In the genomic region with DNA sequence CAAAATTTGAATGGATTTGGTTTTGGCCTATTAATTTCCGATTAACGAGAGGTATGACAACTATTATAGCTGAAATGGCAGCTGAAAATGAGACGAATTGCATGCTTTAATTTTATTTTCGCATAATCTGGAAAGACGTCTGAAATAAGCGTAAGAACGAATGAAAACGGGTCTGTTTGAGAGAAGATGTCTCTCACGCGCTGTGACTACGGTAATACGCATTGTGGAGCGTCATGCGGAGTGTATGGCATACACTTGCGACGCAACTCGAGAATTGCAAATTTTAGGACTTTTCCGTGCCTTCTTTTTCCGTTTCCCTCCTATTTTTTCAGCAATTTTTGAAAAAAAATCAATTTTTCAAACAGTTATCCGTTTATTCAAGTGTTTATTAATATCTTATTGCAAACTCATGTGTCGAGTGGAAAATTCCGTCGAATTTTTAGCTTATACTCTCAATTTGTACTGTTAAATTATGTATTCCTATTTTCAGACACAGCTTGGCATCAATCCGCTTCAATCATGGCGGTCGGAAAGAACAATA, we compare ENCODE assay signal across 5 worm cellular contexts.
TF ChIP-seq lines count a peak whose summit lies in the region.

A gene (plus strand): TSS at position 491 of the 541 bp plus-strand sequence.

TF ChIP-seq in whole organism, L1 larva, 84 proteins besides CTCF, POLR2A, EP300 and RAD21 (continues in another document):
- TF ChIP-seq swsn-7 (tag; optimal IDR thresholded peaks at IDR 0.05; lab: Kevin White, UChicago) (peak; percentile 99), nhr-19 (GFP tag; conservative IDR thresholded peaks at IDR 0.05; lab: Robert Waterston, UW) (peak; percentile 99), hpl-2 (GFP tag; optimal IDR thresholded peaks at IDR 0.05; lab: Kevin White, UChicago) (peak; percentile 94), pqm-1 (tag; optimal IDR thresholded peaks at IDR 0.05; lab: Kevin White, UChicago) (peak; percentile 50), dpl-1 (GFP tag; optimal IDR thresholded peaks at IDR 0.05; lab: Kevin White, UChicago) (peak; percentile 93 to 94 (median 93)), C16A3.4 (tag; optimal IDR thresholded peaks at IDR 0.05; lab: Kevin White, UChicago) (peak; percentile 99), unc-86 (tag; optimal IDR thresholded peaks at IDR 0.05; lab: Kevin White, UChicago) (peak; percentile 99), hlh-17 (GFP tag; optimal IDR thresholded peaks at IDR 0.05; lab: Kevin White, UChicago; ENCODE audit: borderline replicate concordance) (no peak), unc-30 (tag; optimal IDR thresholded peaks at IDR 0.05; lab: Kevin White, UChicago) (peak; percentile 87), ztf-4 (tag; optimal IDR thresholded peaks at IDR 0.05; lab: Kevin White, UChicago) (peak; percentile 100), nhr-11 (tag; optimal IDR thresholded peaks at IDR 0.05; lab: Kevin White, UChicago) (peak; percentile 94), nhr-85 (tag; lab: Kevin White, UChicago) (peak; percentile 99), unc-130 (tag; optimal IDR thresholded peaks at IDR 0.05; lab: Kevin White, UChicago) (peak; percentile 99), zag-1 (tag; optimal IDR thresholded peaks at IDR 0.05; lab: Kevin White, UChicago) (peak; percentile 59), Y116A8C.19 (tag; optimal IDR thresholded peaks at IDR 0.05; lab: Kevin White, UChicago; ENCODE audit: borderline replicate concordance) (no peak), ces-1 (GFP tag; optimal IDR thresholded peaks at IDR 0.05; lab: Kevin White, UChicago) (peak; percentile 67)

TF ChIP-seq in whole organism, L3 larva, 47 proteins besides CTCF, POLR2A, EP300 and RAD21 (continues in another document):
- TF ChIP-seq hmg-11 (tag; optimal IDR thresholded peaks at IDR 0.05; lab: Kevin White, UChicago), result peak; percentile 99
- peak; percentile 20 to 97 (median 69) for TF ChIP-seq elt-3 (tag; optimal IDR thresholded peaks at IDR 0.05; lab: Kevin White, UChicago)
- TF ChIP-seq fkh-2 (tag; optimal IDR thresholded peaks at IDR 0.05; lab: Kevin White, UChicago), result peak; percentile 48
- peak; percentile 18 for TF ChIP-seq ceh-16 (tag; optimal IDR thresholded peaks at IDR 0.05; lab: Kevin White, UChicago)
- TF ChIP-seq ceh-9 (tag; optimal IDR thresholded peaks at IDR 0.05; lab: Kevin White, UChicago), result no peak
- peak; percentile 84 for TF ChIP-seq pqm-1 (tag; optimal IDR thresholded peaks at IDR 0.05; lab: Kevin White, UChicago)
- peak; percentile 91 for TF ChIP-seq ceh-28 (tag; optimal IDR thresholded peaks at IDR 0.05; lab: Kevin White, UChicago)
- peak; percentile 96 for TF ChIP-seq lin-15B (tag; optimal IDR thresholded peaks at IDR 0.05; lab: Kevin White, UChicago)
- TF ChIP-seq nhr-11 (tag; optimal IDR thresholded peaks at IDR 0.05; lab: Kevin White, UChicago), result peak; percentile 96
- peak; percentile 99 for TF ChIP-seq nhr-23 (tag; optimal IDR thresholded peaks at IDR 0.05; lab: Kevin White, UChicago)
- no peak for TF ChIP-seq nhr-12 (tag; optimal IDR thresholded peaks at IDR 0.05; lab: Kevin White, UChicago)
- TF ChIP-seq zag-1 (tag; optimal IDR thresholded peaks at IDR 0.05; lab: Kevin White, UChicago), result peak; percentile 77
- peak; percentile 58 for TF ChIP-seq ZK546.5 (tag; optimal IDR thresholded peaks at IDR 0.05; lab: Kevin White, UChicago)
- TF ChIP-seq lin-39 (tag; optimal IDR thresholded peaks at IDR 0.05; lab: Kevin White, UChicago), result peak; percentile 96
- TF ChIP-seq lsy-12 (tag; optimal IDR thresholded peaks at IDR 0.05; lab: Kevin White, UChicago), result peak; percentile 100
- no peak for TF ChIP-seq mml-1 (tag; optimal IDR thresholded peaks at IDR 0.05; lab: Kevin White, UChicago)
- TF ChIP-seq eor-1 (tag; optimal IDR thresholded peaks at IDR 0.05; lab: Kevin White, UChicago), result no peak
- TF ChIP-seq nhr-67 (tag; optimal IDR thresholded peaks at IDR 0.05; lab: Kevin White, UChicago), result no peak

TF ChIP-seq in whole organism, early embryonic, 17 proteins besides CTCF, POLR2A, EP300 and RAD21:
- TF ChIP-seq scrt-1 (GFP tag; IDR thresholded peaks at IDR 0.05; lab: Robert Waterston, UW) (no peak), hnd-1 (tag; optimal IDR thresholded peaks at IDR 0.05; lab: Kevin White, UChicago) (peak; percentile 27), tbx-37 (GFP tag; conservative IDR thresholded peaks at IDR 0.05; lab: Robert Waterston, UW) (no peak), F13C5.2 (tag; optimal IDR thresholded peaks at IDR 0.05; lab: Kevin White, UChicago) (peak; percentile 92), B0310.2 (tag; optimal IDR thresholded peaks at IDR 0.05; lab: Kevin White, UChicago) (peak; percentile 5), flt-1 (GFP tag; IDR thresholded peaks at IDR 0.05; lab: Robert Waterston, UW) (peak; percentile 67), sea-1 (GFP tag; conservative IDR thresholded peaks at IDR 0.05; lab: Robert Waterston, UW) (peak; percentile 52; the same call in 1 of the 2 replicates), pes-1 (GFP tag; IDR thresholded peaks at IDR 0.05; lab: Robert Waterston, UW) (peak; percentile 68), hmg-4 (GFP tag; optimal IDR thresholded peaks at IDR 0.05; lab: Kevin White, UChicago) (peak; percentile 44), tbx-11 (GFP tag; IDR thresholded peaks at IDR 0.05; lab: Robert Waterston, UW) (peak; percentile 50; the same call in 1 of the 2 replicates), ets-7 (tag; optimal IDR thresholded peaks at IDR 0.05; lab: Kevin White, UChicago) (no peak), ceh-13 (GFP tag; optimal IDR thresholded peaks at IDR 0.05; lab: Kevin White, UChicago) (no peak), ceh-36 (tag; optimal IDR thresholded peaks at IDR 0.05; lab: Kevin White, UChicago) (peak; percentile 52)

TF ChIP-seq in whole organism, midembryonic, 9 proteins besides CTCF, POLR2A, EP300 and RAD21:
- TF ChIP-seq ztf-29 (GFP tag; IDR thresholded peaks at IDR 0.05; lab: Robert Waterston, UW), result peak; percentile 70
- TF ChIP-seq med-1 (GFP tag; optimal IDR thresholded peaks at IDR 0.05; lab: Kevin White, UChicago; ENCODE audit: insufficient read depth), result peak; percentile 22
- TF ChIP-seq flt-1 (GFP tag; IDR thresholded peaks at IDR 0.05; lab: Robert Waterston, UW), result peak; percentile 89
- peak; percentile 89 for TF ChIP-seq ztf-23 (GFP tag; IDR thresholded peaks at IDR 0.05; lab: Robert Waterston, UW)
- peak; percentile 29 for TF ChIP-seq T22C8.4 (GFP tag; IDR thresholded peaks at IDR 0.05; lab: Robert Waterston, UW)
- no peak for TF ChIP-seq tab-1 (GFP tag; IDR thresholded peaks at IDR 0.05; lab: Robert Waterston, UW)
- TF ChIP-seq cog-1 (tag; optimal IDR thresholded peaks at IDR 0.05; lab: Kevin White, UChicago), result peak; percentile 83
- no peak for TF ChIP-seq ref-1 (GFP tag; conservative IDR thresholded peaks at IDR 0.05; lab: Robert Waterston, UW)
- TF ChIP-seq klf-2 (GFP tag; conservative IDR thresholded peaks at IDR 0.05; lab: Robert Waterston, UW), result 0 out of 2 replicates have a peak, but pooled peaks have one; percentile 44
TF ChIP-seq in whole organism, midembryonic: peak in this region for 7.

TF ChIP-seq in whole organism, young adult, 124 proteins besides CTCF, POLR2A, EP300 and RAD21 (continues in another document):
- peak; percentile 88 for TF ChIP-seq hsf-1 (GFP tag; IDR thresholded peaks at IDR 0.05; lab: Robert Waterston, UW)
- peak; percentile 85; the same call in 1 of the 2 replicates for TF ChIP-seq lin-26 (GFP tag; IDR thresholded peaks at IDR 0.05; lab: Robert Waterston, UW)
- peak; percentile 78 for TF ChIP-seq egl-44 (GFP tag; IDR thresholded peaks at IDR 0.05; lab: Robert Waterston, UW)
- peak; percentile 98 for TF ChIP-seq lin-40 (tag; optimal IDR thresholded peaks at IDR 0.05; lab: Kevin White, UChicago)
- TF ChIP-seq zfh-2 (GFP tag; conservative IDR thresholded peaks at IDR 0.05; lab: Robert Waterston, UW), result peak; percentile 78; the same call in 1 of the 2 replicates
- TF ChIP-seq ZK185.1 (tag; optimal IDR thresholded peaks at IDR 0.05; lab: Kevin White, UChicago; ENCODE audit: poor library complexity, severe bottlenecking), result peak; percentile 98
- TF ChIP-seq xnd-1 (tag; optimal IDR thresholded peaks at IDR 0.05; lab: Kevin White, UChicago), result peak; percentile 76
- peak; percentile 53 for TF ChIP-seq ama-1 (optimal IDR thresholded peaks at IDR 0.05; lab: Kevin White, UChicago)
- peak in 1 of 2 experiments; percentile 58 for TF ChIP-seq ama-1 (GFP tag; optimal IDR thresholded peaks at IDR 0.05; lab: Kevin White, UChicago)
- TF ChIP-seq F49E8.2 (tag; optimal IDR thresholded peaks at IDR 0.05; lab: Kevin White, UChicago; ENCODE audit: insufficient read depth), result peak; percentile 94
- TF ChIP-seq Y53G8AR.9 (GFP tag; conservative IDR thresholded peaks at IDR 0.05; lab: Robert Waterston, UW), result peak; percentile 99
- peak; percentile 85 for TF ChIP-seq Y67H2A.10 (GFP tag; conservative IDR thresholded peaks at IDR 0.05; lab: Robert Waterston, UW)
- TF ChIP-seq somi-1 (GFP tag; optimal IDR thresholded peaks at IDR 0.05; lab: Kevin White, UChicago), result peak; percentile 94
- TF ChIP-seq nhr-80 (tag; optimal IDR thresholded peaks at IDR 0.05; lab: Kevin White, UChicago), result peak; percentile 95
- TF ChIP-seq ceh-79 (tag; optimal IDR thresholded peaks at IDR 0.05; lab: Kevin White, UChicago), result peak; percentile 80
- peak; percentile 98 for TF ChIP-seq tlf-1 (GFP tag; optimal IDR thresholded peaks at IDR 0.05; lab: Kevin White, UChicago)
- peak; percentile 92 for TF ChIP-seq ztf-6 (GFP tag; IDR thresholded peaks at IDR 0.05; lab: Robert Waterston, UW)
- TF ChIP-seq ceh-27 (GFP tag; optimal IDR thresholded peaks at IDR 0.05; lab: Kevin White, UChicago), result peak; percentile 99
- TF ChIP-seq lin-35 (GFP tag; optimal IDR thresholded peaks at IDR 0.05; lab: Kevin White, UChicago), result peak; percentile 53 to 97 (median 87)
- TF ChIP-seq F10E7.11 (tag; optimal IDR thresholded peaks at IDR 0.05; lab: Kevin White, UChicago), result peak; percentile 86
- TF ChIP-seq F39B2.1 (GFP tag; IDR thresholded peaks at IDR 0.05; lab: Robert Waterston, UW), result peak; percentile 63; the same call in 1 of the 2 replicates
- peak in 1 of 2 experiments; percentile 0 for TF ChIP-seq rec-8 (tag; optimal IDR thresholded peaks at IDR 0.05; lab: Kevin White, UChicago)
- TF ChIP-seq F57A8.1 (GFP tag; optimal IDR thresholded peaks at IDR 0.05; lab: Kevin White, UChicago), result no peak
- peak; percentile 96 for TF ChIP-seq chd-7 (tag; optimal IDR thresholded peaks at IDR 0.05; lab: Kevin White, UChicago)
- TF ChIP-seq hlh-26 (GFP tag; conservative IDR thresholded peaks at IDR 0.05; lab: Robert Waterston, UW), result no peak
- TF ChIP-seq ztf-28 (GFP tag; IDR thresholded peaks at IDR 0.05; lab: Robert Waterston, UW), result peak; percentile 90
- TF ChIP-seq F57C9.4 (tag; optimal IDR thresholded peaks at IDR 0.05; lab: Kevin White, UChicago), result peak; percentile 31
- peak; percentile 99 for TF ChIP-seq nfyb-1 (GFP tag; IDR thresholded peaks at IDR 0.05; lab: Robert Waterston, UW)
- peak; percentile 89 for TF ChIP-seq ztf-3 (GFP tag; optimal IDR thresholded peaks at IDR 0.05; lab: Kevin White, UChicago)
- TF ChIP-seq K11D2.4 (GFP tag; IDR thresholded peaks at IDR 0.05; lab: Robert Waterston, UW), result peak; percentile 98
- TF ChIP-seq T07F8.4 (tag; optimal IDR thresholded peaks at IDR 0.05; lab: Kevin White, UChicago), result peak; percentile 32
- peak; percentile 87 for TF ChIP-seq F33H1.4 (GFP tag; IDR thresholded peaks at IDR 0.05; lab: Robert Waterston, UW)
